Fruit fly (Drosophila melanogaster) whole organism, embryonic: Measurements from ENCODE around the gene CG31798.
A peak's percentile ranks its signal among the peaks of the same experiment; 100 is the strongest.

ENCODE experiments used
- Abd-B ChIP-seq: fragments of 200-800 bp; sonication (Bioruptor generic); optimal IDR thresholded peaks from 2 replicates; lab custom pipeline; 2018; ENCODE audit warnings: missing biosample characterization, mild to moderate bottlenecking, missing genetic modification characterization, moderate library complexity
- B-H1 ChIP-seq: fragments of 200-800 bp; sonication (Bioruptor generic); IDR thresholded peaks from 3 replicates; pipeline ENCODE4 v1.3.6; 2022; ENCODE audit warnings: missing biosample characterization, missing genetic modification characterization
- B-H2 ChIP-seq: fragments of 200-800 bp; sonication (Bioruptor generic); optimal IDR thresholded peaks from 2 replicates; lab custom pipeline; 2018; ENCODE audit warnings: missing biosample characterization, mild to moderate bottlenecking, missing genetic modification characterization
- CG10147 ChIP-seq: fragments of 200-800 bp; sonication (Bioruptor generic); optimal IDR thresholded peaks from 2 replicates; lab custom pipeline; 2019; ENCODE audit warnings: missing biosample characterization, mild to moderate bottlenecking, missing genetic modification characterization, moderate library complexity
- CG10274 ChIP-seq: fragments of 200-800 bp; sonication (Bioruptor generic); optimal IDR thresholded peaks from 3 replicates; lab custom pipeline; 2017; ENCODE audit warnings: missing biosample characterization, mild to moderate bottlenecking, missing genetic modification characterization
- CG10959 ChIP-seq: fragments of 200-800 bp; sonication (Bioruptor generic); IDR thresholded peaks from 2 replicates; pipeline ENCODE4 v1.3.6; 2022; ENCODE audit warnings: missing biosample characterization, missing genetic modification characterization
- CG12071 ChIP-seq: fragments of 200-800 bp; sonication (Bioruptor generic); optimal IDR thresholded peaks from 3 replicates; lab custom pipeline; 2018; ENCODE audit warnings: missing biosample characterization, mild to moderate bottlenecking, missing genetic modification characterization
- CG12236 ChIP-seq: fragments of 200-800 bp; sonication (Bioruptor generic); optimal IDR thresholded peaks from 2 replicates; lab custom pipeline; 2016; ENCODE audit warnings: missing biosample characterization, missing genetic modification characterization
- CG14050 ChIP-seq: fragments of 200-800 bp; sonication (Bioruptor generic); IDR thresholded peaks from 3 replicates; pipeline ENCODE4 v1.3.6; 2022; ENCODE audit warnings: missing biosample characterization, missing genetic modification characterization
- CG15073 ChIP-seq: fragments of 200-800 bp; sonication (Bioruptor generic); optimal IDR thresholded peaks from 2 replicates; lab custom pipeline; 2016; ENCODE audit warnings: missing biosample characterization, missing genetic modification characterization
- CG18011 ChIP-seq: fragments of 200-800 bp; sonication (Bioruptor generic); optimal IDR thresholded peaks from 2 replicates; lab custom pipeline; 2017; ENCODE audit warnings: missing biosample characterization, missing genetic modification characterization, mild to moderate bottlenecking, moderate library complexity, missing genotype
- CG2875 ChIP-seq: fragments of 200-800 bp; sonication (Bioruptor generic); optimal IDR thresholded peaks from 2 replicates; lab custom pipeline; 2017; ENCODE audit warnings: missing biosample characterization, mild to moderate bottlenecking, missing genetic modification characterization, missing genetic modification reagents
- CG32772 ChIP-seq: fragments of 200-800 bp; sonication (Bioruptor generic); IDR thresholded peaks from 2 replicates; pipeline ENCODE4 v1.3.6; 2022; ENCODE audit warnings: missing biosample characterization, missing genetic modification characterization
- CG3407 ChIP-seq: fragments of 200-800 bp; sonication (Bioruptor generic); optimal IDR thresholded peaks from 2 replicates; lab custom pipeline; 2018; ENCODE audit warnings: missing biosample characterization, mild to moderate bottlenecking, missing genetic modification characterization
- CG4328 ChIP-seq: fragments of 200-800 bp; sonication (Bioruptor generic); optimal IDR thresholded peaks from 3 replicates; lab custom pipeline; 2017; ENCODE audit warnings: missing biosample characterization, missing genetic modification reagents, missing genetic modification characterization
- CG6175 ChIP-seq: fragments of 200-800 bp; sonication (Bioruptor generic); IDR thresholded peaks from 3 replicates; pipeline ENCODE4 v1.3.6; 2022; ENCODE audit warnings: missing biosample characterization, missing genetic modification characterization
- CG6683 ChIP-seq: fragments of 200-800 bp; sonication (Bioruptor generic); optimal IDR thresholded peaks from 2 replicates; lab custom pipeline; 2017; ENCODE audit warnings: missing biosample characterization, mild to moderate bottlenecking, missing genetic modification characterization, missing genetic modification reagents
- CG8281 ChIP-seq: fragments of 200-800 bp; sonication (Bioruptor generic); optimal IDR thresholded peaks from 2 replicates; lab custom pipeline; 2018; ENCODE audit warnings: missing biosample characterization, mild to moderate bottlenecking, missing genetic modification characterization, moderate library complexity
- CG8290 ChIP-seq, 3 experiments: fragments of 200-800 bp; sonication (Bioruptor generic); optimal IDR thresholded peaks; 2 replicates each; lab custom pipeline; 2016 to 2019; ENCODE audit warnings: missing biosample characterization in 3 of 3, missing genetic modification characterization in 3 of 3, mild to moderate bottlenecking in 2 of 3, moderate library complexity in 1 of 3
- H15 ChIP-seq: fragments of 200-800 bp; sonication (Bioruptor generic); IDR thresholded peaks from 3 replicates; pipeline ENCODE4 v1.3.6; 2022; ENCODE audit warnings: missing biosample characterization, missing genetic modification characterization
- Hr3 ChIP-seq: fragments of 200-800 bp; sonication (Bioruptor generic); optimal IDR thresholded peaks from 3 replicates; lab custom pipeline; 2016; ENCODE audit warnings: missing biosample characterization, missing genetic modification characterization
- Lim3 ChIP-seq: fragments of 200-800 bp; sonication (Bioruptor generic); IDR thresholded peaks from 2 replicates; pipeline ENCODE4 v1.3.6; 2022; ENCODE audit warnings: missing biosample characterization, missing genetic modification characterization
- Lpt ChIP-seq: fragments of >200 bp; optimal IDR thresholded peaks from 2 replicates; lab custom pipeline; 2018; ENCODE audit warnings: missing biosample characterization, missing genetic modification characterization
- MBD-R2 ChIP-seq: fragments of 200-800 bp; sonication (Bioruptor generic); IDR thresholded peaks from 2 replicates; pipeline ENCODE4 v1.3.6; 2022; ENCODE audit warnings: missing biosample characterization, missing genetic modification characterization
- Med ChIP-seq: fragments of 200-800 bp; sonication (Bioruptor generic); peaks from one replicate; lab custom pipeline; 2016; ENCODE audit warnings: missing biosample characterization, missing genetic modification characterization, mild to moderate bottlenecking, inconsistent platforms, moderate library complexity
- NK7.1 ChIP-seq: fragments of 200-800 bp; sonication (Bioruptor generic); optimal IDR thresholded peaks from 3 replicates; lab custom pipeline; 2016; ENCODE audit warnings: missing biosample characterization, missing genetic modification characterization
- PHDP ChIP-seq: fragments of 200-800 bp; sonication (Bioruptor generic); optimal IDR thresholded peaks from 3 replicates; lab custom pipeline; 2018; ENCODE audit warnings: missing biosample characterization, mild to moderate bottlenecking, missing genetic modification characterization, moderate library complexity
- Rfx ChIP-seq: fragments of 200-800 bp; sonication (Bioruptor generic); IDR thresholded peaks from 2 replicates; pipeline ENCODE4 v1.3.6; 2022; ENCODE audit warnings: missing biosample characterization, missing genetic modification characterization
- Sin3A ChIP-seq: fragments of >200 bp; optimal IDR thresholded peaks from 2 replicates; lab custom pipeline; 2018
- Sox100B ChIP-seq: fragments of 200-800 bp; sonication (Bioruptor generic); optimal IDR thresholded peaks from 3 replicates; lab custom pipeline; 2018; ENCODE audit warnings: missing biosample characterization, mild to moderate bottlenecking, missing genetic modification characterization
- TFAM ChIP-seq: fragments of 200-800 bp; sonication (Bioruptor generic); optimal IDR thresholded peaks from 2 replicates; lab custom pipeline; 2017; ENCODE audit warnings: missing biosample characterization, missing genetic modification characterization, inconsistent platforms
- cas ChIP-seq: fragments of 200-800 bp; sonication (Bioruptor generic); IDR thresholded peaks from 2 replicates; pipeline ENCODE4 v1.3.6; 2022; ENCODE audit warnings: missing biosample characterization, missing genetic modification characterization
- crp ChIP-seq, 2 experiments: fragments of 200-800 bp; sonication (Bioruptor generic); optimal IDR thresholded peaks; 2 replicates in 1 of 2; 3 replicates in 1 of 2; lab custom pipeline; 2017; ENCODE audit warnings: missing biosample characterization in 2 of 2, missing genetic modification characterization in 2 of 2, mild to moderate bottlenecking in 1 of 2, moderate library complexity in 1 of 2
- danr ChIP-seq: fragments of 200-800 bp; sonication (Bioruptor generic); IDR thresholded peaks from 2 replicates; pipeline ENCODE4 v1.3.6; 2022; ENCODE audit warnings: missing biosample characterization, missing genetic modification characterization
- dimm ChIP-seq: fragments of 200-800 bp; sonication (Bioruptor generic); IDR thresholded peaks from 2 replicates; pipeline ENCODE4 v1.3.6; 2022; ENCODE audit warnings: missing biosample characterization, missing genetic modification characterization
- gce ChIP-seq: fragments of 200-800 bp; sonication (Bioruptor generic); IDR thresholded peaks from 3 replicates; pipeline ENCODE4 v1.3.6; 2022; ENCODE audit warnings: missing biosample characterization, missing genetic modification characterization
- grn ChIP-seq: fragments of 200-800 bp; sonication (Bioruptor generic); optimal IDR thresholded peaks from 3 replicates; lab custom pipeline; 2017; ENCODE audit warnings: missing biosample characterization, missing genetic modification characterization
- gsb-n ChIP-seq: fragments of 200-800 bp; sonication (Bioruptor generic); optimal IDR thresholded peaks from 3 replicates; lab custom pipeline; 2018; ENCODE audit warnings: missing biosample characterization, mild to moderate bottlenecking, missing genetic modification characterization
- inv ChIP-seq: fragments of 200-800 bp; sonication (Bioruptor generic); IDR thresholded peaks from 2 replicates; pipeline ENCODE4 v1.3.6; 2022; ENCODE audit warnings: missing biosample characterization, missing genetic modification characterization; ENCODE audit not compliant: partially characterized antibody
- mld ChIP-seq: fragments of 200-800 bp; sonication (Bioruptor generic); IDR thresholded peaks from 3 replicates; pipeline ENCODE4 v1.3.6; 2022; ENCODE audit warnings: missing biosample characterization, missing genetic modification characterization; ENCODE audit not compliant: partially characterized antibody
- onecut ChIP-seq: fragments of 200-800 bp; sonication (Bioruptor generic); IDR thresholded peaks from 2 replicates; pipeline ENCODE4 v1.3.6; 2022; ENCODE audit warnings: missing biosample characterization, missing genetic modification characterization
- pum ChIP-seq: fragments of 200-800 bp; sonication (Bioruptor generic); optimal IDR thresholded peaks from 2 replicates; lab custom pipeline; 2016; ENCODE audit warnings: missing biosample characterization, missing genetic modification characterization
- pzg ChIP-seq: fragments of 200-800 bp; sonication (Bioruptor generic); optimal IDR thresholded peaks from 3 replicates; lab custom pipeline; 2018; ENCODE audit warnings: missing biosample characterization, mild to moderate bottlenecking, missing genetic modification characterization, moderate library complexity
- ro ChIP-seq: fragments of 200-800 bp; sonication (Bioruptor generic); IDR thresholded peaks from 2 replicates; pipeline ENCODE4 v1.3.6; 2022; ENCODE audit warnings: missing biosample characterization, missing genetic modification characterization
- seq ChIP-seq: fragments of 200-800 bp; sonication (Bioruptor generic); IDR thresholded peaks from 2 replicates; pipeline ENCODE4 v1.3.6; 2022; ENCODE audit warnings: missing biosample characterization, missing genetic modification characterization
- tna ChIP-seq: fragments of 200-800 bp; sonication (Bioruptor generic); IDR thresholded peaks from 2 replicates; pipeline ENCODE4 v1.3.6; 2022; ENCODE audit warnings: missing biosample characterization, missing genetic modification characterization; ENCODE audit not compliant: partially characterized antibody
- toy ChIP-seq: fragments of 200-800 bp; sonication (Bioruptor generic); IDR thresholded peaks from 2 replicates; pipeline ENCODE4 v1.3.6; 2022; ENCODE audit warnings: missing biosample characterization, missing genetic modification characterization
- vnd ChIP-seq: fragments of 200-800 bp; sonication (Bioruptor generic); IDR thresholded peaks from 3 replicates; pipeline ENCODE4 v1.3.6; 2022; ENCODE audit warnings: missing biosample characterization, missing genetic modification characterization; ENCODE audit not compliant: partially characterized antibody

Gene CG31798

DNA sequence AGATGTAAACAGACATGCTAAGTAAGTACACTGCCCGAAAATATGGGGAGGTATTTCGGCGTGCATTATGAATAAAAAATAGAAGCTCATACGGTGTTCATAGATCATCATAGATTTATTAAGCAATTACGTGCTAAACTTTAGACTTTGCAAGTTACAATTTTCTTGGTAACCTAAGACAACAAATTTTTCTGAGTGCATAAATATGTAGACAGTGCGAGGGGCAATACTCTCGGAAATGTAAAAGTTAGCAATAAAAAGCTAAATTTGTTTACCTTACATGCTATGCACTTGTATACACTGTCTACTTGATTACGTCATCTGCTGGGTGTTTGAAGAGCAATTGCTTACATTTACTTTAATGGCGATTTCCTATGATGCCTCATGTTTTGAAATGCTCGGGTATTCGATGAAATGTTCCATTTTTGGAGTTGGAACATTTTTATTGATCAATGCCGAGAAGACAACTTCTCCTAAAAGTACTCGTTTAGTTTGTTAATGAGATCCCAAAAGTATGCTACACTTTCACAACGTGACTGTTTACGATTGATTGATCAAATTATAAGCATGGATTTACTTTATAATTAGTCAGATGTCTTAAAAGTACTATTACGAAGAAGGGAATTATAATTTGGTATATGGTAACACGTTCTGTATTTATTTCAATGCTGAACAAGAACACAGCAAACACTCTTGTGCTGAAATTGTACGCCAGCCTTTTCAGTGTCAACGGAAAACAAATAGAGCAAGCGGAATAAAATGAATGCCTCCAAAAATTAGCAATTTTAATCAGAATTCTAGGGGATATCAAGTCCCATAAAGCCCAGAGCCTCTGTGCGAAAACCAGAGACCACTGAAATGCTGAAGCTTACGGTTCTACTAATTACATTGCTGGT lies 22.9 kb downstream of the CG31798 start, which contains the start of gene Lectin-galC1 (continued):
- TF ChIP-seq pzg (no peak), tna (GFP tag; lab: Robert Waterston, UW) (no peak), CG4328 (GFP tag; lab: Kevin White, UChicago) (peak; percentile 78), CG6175 (no peak), Abd-B (GFP tag; lab: Kevin White, UChicago) (peak; percentile 80), seq (GFP tag; lab: Robert Waterston, UW) (peak; percentile 88), gce (GFP tag; lab: Robert Waterston, UW) (peak; percentile 72; the same call in 2 of the 3 replicates), Rfx (GFP tag; lab: Robert Waterston, UW) (peak; percentile 84), CG6683 (peak; percentile 60), CG32772 (peak; percentile 83), CG3407 (peak; percentile 87), grn (GFP tag; lab: Kevin White, UChicago) (peak; percentile 40), NK7.1 (GFP tag; lab: Kevin White, UChicago) (peak; percentile 79), CG18011 (GFP tag; lab: Kevin White, UChicago) (peak; percentile 45), Hr3 (GFP tag; lab: Kevin White, UChicago) (peak; percentile 82), vnd (GFP tag; lab: Robert Waterston, UW) (no peak), CG8290 (GFP tag; optimal IDR thresholded peaks at IDR 0.05; lab: Kevin White, UChicago) (peak; percentile 64), CG8290 (tag; optimal IDR thresholded peaks at IDR 0.05; lab: Kevin White, UChicago) (peak in 1 of 2 experiments; percentile 61), CG14050 (GFP tag; lab: Robert Waterston, UW) (peak; percentile 77), CG15073 (GFP tag; lab: Kevin White, UChicago) (peak; percentile 56), cas (GFP tag; lab: Robert Waterston, UW) (0 out of 2 replicates have a peak, but pooled peaks have one; percentile 16), CG10147 (GFP tag; lab: Kevin White, UChicago) (peak; percentile 80), CG12071 (GFP tag; lab: Kevin White, UChicago) (peak; percentile 89), Med (GFP tag; lab: Kevin White, UChicago) (peak; percentile 97), inv (GFP tag; lab: Robert Waterston, UW) (no peak), CG10274 (GFP tag; lab: Kevin White, UChicago) (peak; percentile 70), dimm (GFP tag; lab: Robert Waterston, UW) (no peak), Lpt (GFP tag; lab: Kevin White, UChicago) (no peak), toy (GFP tag; lab: Robert Waterston, UW) (0 out of 2 replicates have a peak, but pooled peaks have one; percentile 13), pum (GFP tag; lab: Kevin White, UChicago) (peak; percentile 88), mld (GFP tag; lab: Robert Waterston, UW) (no peak), CG12236 (GFP tag; lab: Kevin White, UChicago) (peak; percentile 86), gsb-n (tag; lab: Kevin White, UChicago) (peak; percentile 87), MBD-R2 (peak; percentile 42; the same call in 1 of the 2 replicates), TFAM (GFP tag; lab: Kevin White, UChicago) (no peak), danr (GFP tag; lab: Robert Waterston, UW) (peak; percentile 60), CG2875 (GFP tag; lab: Kevin White, UChicago) (peak; percentile 86), crp (GFP tag; optimal IDR thresholded peaks at IDR 0.05; lab: Kevin White, UChicago) (peak in 1 of 2 experiments; percentile 52), PHDP (tag; lab: Kevin White, UChicago) (peak; percentile 88), ro (no peak; the same call in 1 of the 2 replicates), Sin3A (lab: Kevin White, UChicago) (no peak), CG8281 (tag; lab: Kevin White, UChicago) (no peak), B-H2 (GFP tag; lab: Kevin White, UChicago) (peak; percentile 5), B-H1 (GFP tag; lab: Robert Waterston, UW) (peak; percentile 81), H15 (GFP tag; lab: Robert Waterston, UW) (peak; percentile 76), Lim3 (GFP tag; lab: Robert Waterston, UW) (peak; percentile 59; the same call in 1 of the 2 replicates), Sox100B (GFP tag; lab: Kevin White, UChicago) (peak; percentile 83), onecut (peak; percentile 59), CG10959 (GFP tag; lab: Robert Waterston, UW) (peak; percentile 82)
